Worm (Caenorhabditis elegans) whole organism, early embryonic: ENCODE measurements around the gene C05D11.8.

Experiments
- B0310.2 ChIP-seq: sonication (generic microtip); optimal IDR thresholded peaks from 2 replicates; lab custom pipeline; 2016; ENCODE audit warnings: mild to moderate bottlenecking, missing genetic modification characterization, missing compliant biosample characterization
- F13C5.2 ChIP-seq: sonication (generic microtip); optimal IDR thresholded peaks from 2 replicates; lab custom pipeline; 2017; ENCODE audit warnings: mild to moderate bottlenecking, missing genetic modification characterization, inconsistent platforms, missing compliant biosample characterization
- aly-1 ChIP-seq: sonication (generic microtip); optimal IDR thresholded peaks from 2 replicates; lab custom pipeline; 2016; ENCODE audit warnings: missing genetic modification characterization, missing compliant biosample characterization
- ama-1 ChIP-seq: fragments of 150-350 bp; optimal IDR thresholded peaks from 2 replicates; lab custom pipeline; 2014
- ceh-13 ChIP-seq: fragments of 200-800 bp; sonication (Bioruptor generic); optimal IDR thresholded peaks from 2 replicates; lab custom pipeline; 2018; ENCODE audit warnings: mild to moderate bottlenecking, missing genetic modification characterization, missing compliant biosample characterization
- ceh-36 ChIP-seq: sonication (generic microtip); optimal IDR thresholded peaks from 2 replicates; lab custom pipeline; 2016; ENCODE audit warnings: missing genetic modification characterization, inconsistent platforms, missing compliant biosample characterization
- ets-7 ChIP-seq: sonication (generic microtip); optimal IDR thresholded peaks from 2 replicates; lab custom pipeline; 2016; ENCODE audit warnings: missing genotype, missing genetic modification characterization, missing compliant biosample characterization
- flt-1 ChIP-seq: fragments of 200-800 bp; sonication (Bioruptor generic); IDR thresholded peaks from 2 replicates; pipeline ENCODE4 v1.3.6; 2022; ENCODE audit warnings: missing genetic modification characterization, missing compliant biosample characterization
- hmbx-1 ChIP-seq: sonication (generic microtip); optimal IDR thresholded peaks from 2 replicates; lab custom pipeline; 2016; ENCODE audit warnings: mild to moderate bottlenecking, missing genetic modification characterization, missing compliant biosample characterization
- hmg-4 ChIP-seq: fragments of 200-800 bp; sonication (Bioruptor generic); optimal IDR thresholded peaks from 2 replicates; lab custom pipeline; 2018; ENCODE audit warnings: mild to moderate bottlenecking, missing genetic modification characterization, missing compliant biosample characterization
- hnd-1 ChIP-seq: sonication (generic microtip); optimal IDR thresholded peaks from 2 replicates; lab custom pipeline; 2016; ENCODE audit warnings: missing genetic modification characterization, missing compliant biosample characterization
- pes-1 ChIP-seq: fragments of 200-800 bp; sonication (Bioruptor generic); IDR thresholded peaks from 2 replicates; pipeline ENCODE4 v1.3.6; 2022; ENCODE audit warnings: missing genetic modification reagents, missing genetic modification characterization, missing compliant biosample characterization
- scrt-1 ChIP-seq: fragments of 200-800 bp; sonication (Bioruptor generic); IDR thresholded peaks from 2 replicates; pipeline ENCODE4 v1.3.6; 2022; ENCODE audit warnings: missing genetic modification characterization, missing compliant biosample characterization
- sea-1 ChIP-seq: fragments of 200-800 bp; sonication (Bioruptor generic); conservative IDR thresholded peaks from 2 replicates; pipeline ENCODE4 v1.3.6; 2022; ENCODE audit warnings: missing genetic modification characterization, missing compliant biosample characterization
- tbx-11 ChIP-seq: fragments of 200-800 bp; sonication (Bioruptor generic); IDR thresholded peaks from 2 replicates; pipeline ENCODE4 v1.3.6; 2022; ENCODE audit warnings: missing genetic modification characterization, missing compliant biosample characterization
- tbx-37 ChIP-seq: fragments of 200-800 bp; sonication (Bioruptor generic); conservative IDR thresholded peaks from 2 replicates; pipeline ENCODE4 v1.3.6; 2022; ENCODE audit warnings: missing genetic modification reagents, missing genetic modification characterization, missing compliant biosample characterization
- tra-4 ChIP-seq: sonication (generic microtip); optimal IDR thresholded peaks from 2 replicates; lab custom pipeline; 2017; ENCODE audit warnings: missing genetic modification characterization, missing compliant biosample characterization

Gene C05D11.8

ce11 chrIII:6419409-6419944 lies 7.6 kb downstream of the C05D11.8 start, which contains the start of gene atgl-1:
TSS of gene atgl-1 (minus strand) at chrIII:6419459.
- no peak for TF ChIP-seq scrt-1 (GFP tag; lab: Robert Waterston, UW)
- no peak for TF ChIP-seq flt-1 (GFP tag; lab: Robert Waterston, UW)
- TF ChIP-seq F13C5.2 (tag; lab: Kevin White, UChicago), result no peak
- TF ChIP-seq tbx-11 (GFP tag; lab: Robert Waterston, UW), result no peak
- no peak for TF ChIP-seq ama-1 (lab: Kevin White, UChicago)
- TF ChIP-seq tbx-37 (GFP tag; lab: Robert Waterston, UW), result no peak
- TF ChIP-seq aly-1, result no peak
- no peak for TF ChIP-seq ceh-13 (GFP tag; lab: Kevin White, UChicago)
- no peak for TF ChIP-seq pes-1 (GFP tag; lab: Robert Waterston, UW)

- TF ChIP-seq hnd-1 (tag; lab: Kevin White, UChicago) (no peak), flt-1 (GFP tag; lab: Robert Waterston, UW) (no peak), tbx-37 (GFP tag; lab: Robert Waterston, UW) (no peak), ets-7 (tag; lab: Kevin White, UChicago) (no peak), tra-4 (tag; lab: Kevin White, UChicago) (no peak), hmg-4 (no peak), F13C5.2 (tag; lab: Kevin White, UChicago) (no peak), pes-1 (GFP tag; lab: Robert Waterston, UW) (no peak), B0310.2 (no peak), ama-1 (lab: Kevin White, UChicago) (no peak), ceh-13 (GFP tag; lab: Kevin White, UChicago) (no peak)
Measured at ce11 chrIII:6418254-6418653, 8.9 kb downstream of the C05D11.8 start.

- TF ChIP-seq aly-1 (no peak), hmg-4 (no peak), tra-4 (tag; lab: Kevin White, UChicago) (no peak), pes-1 (GFP tag; lab: Robert Waterston, UW) (no peak), B0310.2 (no peak), tbx-37 (GFP tag; lab: Robert Waterston, UW) (no peak), flt-1 (GFP tag; lab: Robert Waterston, UW) (no peak), hnd-1 (tag; lab: Kevin White, UChicago) (no peak)
Measured at ce11 chrIII:6415306-6415973, 11.7 kb downstream of the C05D11.8 start, which contains the start of gene nas-4. TSS of gene nas-4 (minus strand) at chrIII:6415656.

ce11 chrIII:6411914-6412313 lies 15.2 kb downstream of the C05D11.8 start, which contains the start of gene C05D11.5:
TSS of gene C05D11.5 (minus strand) at chrIII:6412014.
- TF ChIP-seq hnd-1 (tag; lab: Kevin White, UChicago), result no peak
- no peak for TF ChIP-seq sea-1 (GFP tag; lab: Robert Waterston, UW)
- no peak for TF ChIP-seq ceh-13 (GFP tag; lab: Kevin White, UChicago)

- TF ChIP-seq B0310.2 (no peak), hmbx-1 (tag; lab: Kevin White, UChicago) (no peak), F13C5.2 (tag; lab: Kevin White, UChicago) (no peak)
Measured at ce11 chrIII:6411430-6411829, 15.7 kb downstream of the C05D11.8 start.

- no peak for TF ChIP-seq aly-1
- TF ChIP-seq pes-1 (GFP tag; lab: Robert Waterston, UW), result no peak
- TF ChIP-seq ceh-13 (GFP tag; lab: Kevin White, UChicago), result no peak
- TF ChIP-seq hnd-1 (tag; lab: Kevin White, UChicago), result no peak
- TF ChIP-seq tra-4 (tag; lab: Kevin White, UChicago), result no peak
- no peak for TF ChIP-seq F13C5.2 (tag; lab: Kevin White, UChicago)
- TF ChIP-seq tbx-37 (GFP tag; lab: Robert Waterston, UW), result no peak
- TF ChIP-seq ceh-36 (tag; lab: Kevin White, UChicago), result no peak
- no peak for TF ChIP-seq sea-1 (GFP tag; lab: Robert Waterston, UW)
Measured at ce11 chrIII:6406829-6407228, 20.3 kb downstream of the C05D11.8 start, which contains the start of gene let-756. TSS of gene let-756 (plus strand) at chrIII:6407129.

ce11 chrIII:6405121-6405520 lies 22.0 kb downstream of the C05D11.8 start:
- TF ChIP-seq pes-1 (GFP tag; lab: Robert Waterston, UW), result no peak
- no peak for TF ChIP-seq hmbx-1 (tag; lab: Kevin White, UChicago)

- TF ChIP-seq hmg-4, result no peak
- TF ChIP-seq ama-1 (lab: Kevin White, UChicago), result no peak
- TF ChIP-seq tbx-37 (GFP tag; lab: Robert Waterston, UW), result no peak
- TF ChIP-seq aly-1, result no peak
- no peak for TF ChIP-seq flt-1 (GFP tag; lab: Robert Waterston, UW)
- TF ChIP-seq pes-1 (GFP tag; lab: Robert Waterston, UW), result no peak
- no peak for TF ChIP-seq ceh-13 (GFP tag; lab: Kevin White, UChicago)
- no peak for TF ChIP-seq hnd-1 (tag; lab: Kevin White, UChicago)
- TF ChIP-seq B0310.2, result no peak
- no peak for TF ChIP-seq hmbx-1 (tag; lab: Kevin White, UChicago)
Measured at ce11 chrIII:6402810-6403209, 24.3 kb downstream of the C05D11.8 start.
